Worm (Caenorhabditis elegans) whole organism, L1 larva: ENCODE results near the gene Y110A2AL.10.

Source experiments
- C16A3.4 ChIP-seq: fragments of 150-350 bp; optimal IDR thresholded peaks from 2 replicates; lab custom pipeline; 2014; ENCODE audit warnings: missing biosample characterization, missing genetic modification characterization
- C34B4.2 ChIP-seq: sonication (generic microtip); optimal IDR thresholded peaks from 2 replicates; lab custom pipeline; 2017; ENCODE audit warnings: mild to moderate bottlenecking, missing genetic modification characterization, missing compliant biosample characterization
- F16B12.6 ChIP-seq: fragments of 150-350 bp; optimal IDR thresholded peaks from 2 replicates; lab custom pipeline; 2014; ENCODE audit warnings: missing biosample characterization, missing genetic modification characterization
- Y116A8C.19 ChIP-seq: sonication (generic microtip); optimal IDR thresholded peaks from 2 replicates; lab custom pipeline; 2016; ENCODE audit warnings: missing compliant biosample characterization, missing genetic modification characterization, borderline replicate concordance
- alr-1 ChIP-seq: fragments of 200-800 bp; sonication (Bioruptor generic); optimal IDR thresholded peaks from 2 replicates; lab custom pipeline; 2018; ENCODE audit warnings: borderline replicate concordance, mild to moderate bottlenecking, missing genetic modification characterization, missing compliant biosample characterization
- ceh-63 ChIP-seq: fragments of 200-800 bp; sonication (Bioruptor generic); optimal IDR thresholded peaks from 2 replicates; lab custom pipeline; 2018; ENCODE audit warnings: mild to moderate bottlenecking, missing genetic modification characterization, missing compliant biosample characterization
- ceh-8 ChIP-seq: fragments of 200-800 bp; sonication (Bioruptor generic); optimal IDR thresholded peaks from 2 replicates; lab custom pipeline; 2018; ENCODE audit warnings: mild to moderate bottlenecking, missing genetic modification characterization, moderate library complexity, missing compliant biosample characterization
- ceh-82 ChIP-seq, 3 experiments: fragments of 150-350 bp in 1 of 3; sonication (generic microtip) in 2 of 3; optimal IDR thresholded peaks; 2 replicates each; lab custom pipeline; 2014 to 2017; ENCODE audit warnings: missing biosample characterization in 3 of 3, missing genetic modification characterization in 3 of 3
- ceh-88 ChIP-seq: fragments of 200-800 bp; sonication (Bioruptor generic); IDR thresholded peaks from 2 replicates; pipeline ENCODE4 v1.3.6; 2022; ENCODE audit warnings: missing genetic modification characterization, missing compliant biosample characterization
- ceh-90 ChIP-seq: sonication (generic microtip); optimal IDR thresholded peaks from 2 replicates; lab custom pipeline; 2016; ENCODE audit warnings: missing genetic modification characterization, missing compliant biosample characterization
- ces-1 ChIP-seq: fragments of 150-350 bp; optimal IDR thresholded peaks from 2 replicates; lab custom pipeline; 2014; ENCODE audit warnings: missing biosample characterization, missing genetic modification reagents, missing genetic modification characterization
- dpl-1 ChIP-seq, 3 experiments: fragments of 150-350 bp in 2 of 3; sonication (generic microtip) in 1 of 3; optimal IDR thresholded peaks; 2 replicates each; lab custom pipeline; 2014 to 2017; ENCODE audit warnings: missing biosample characterization in 3 of 3, missing genetic modification characterization in 3 of 3, missing genetic modification reagents in 3 of 3
- efl-1 ChIP-seq, 4 experiments: fragments of 150-350 bp; optimal IDR thresholded peaks in 3 of 4; peaks in 1 of 4; 1 replicate in 1 of 4; 2 replicates in 3 of 4; lab custom pipeline; 2014; ENCODE audit warnings: missing biosample characterization in 2 of 4, missing genetic modification characterization in 2 of 4, missing genetic modification reagents in 2 of 4
- efl-3 ChIP-seq: fragments of 200-800 bp; sonication (Bioruptor generic); optimal IDR thresholded peaks from 2 replicates; lab custom pipeline; 2018; ENCODE audit warnings: mild to moderate bottlenecking, missing genetic modification characterization, missing compliant biosample characterization
- egl-27 ChIP-seq, 2 experiments: fragments of 150-350 bp in 1 of 2; sonication (generic microtip); optimal IDR thresholded peaks; 3 replicates each; lab custom pipeline; 2017 to 2018; ENCODE audit warnings: missing biosample characterization in 2 of 2, missing genetic modification characterization in 2 of 2, missing genetic modification reagents in 2 of 2
- elt-2 ChIP-seq: sonication (generic microtip); optimal IDR thresholded peaks from 2 replicates; lab custom pipeline; 2016; ENCODE audit warnings: missing genetic modification characterization, mild to moderate bottlenecking, inconsistent platforms, missing compliant biosample characterization, missing genetic modification reagents
- elt-3 ChIP-seq, 6 experiments: fragments of 150-350 bp in 1 of 6; sonication (generic microtip); optimal IDR thresholded peaks; 2 replicates each; lab custom pipeline; 2017 to 2018; ENCODE audit warnings: missing biosample characterization in 6 of 6, missing genetic modification characterization in 6 of 6, inconsistent platforms in 1 of 6
- fkh-10 ChIP-seq: sonication (generic microtip); optimal IDR thresholded peaks from 2 replicates; lab custom pipeline; 2017; ENCODE audit warnings: missing biosample characterization, missing genetic modification reagents, missing genetic modification characterization
- fkh-8 ChIP-seq: sonication (generic microtip); optimal IDR thresholded peaks from 2 replicates; lab custom pipeline; 2016; ENCODE audit warnings: mild to moderate bottlenecking, missing genetic modification characterization, missing compliant biosample characterization
- hlh-17 ChIP-seq: fragments of 200-800 bp; sonication (Bioruptor generic); optimal IDR thresholded peaks from 2 replicates; lab custom pipeline; 2018; ENCODE audit warnings: missing genetic modification characterization, mild to moderate bottlenecking, missing compliant biosample characterization, moderate library complexity, borderline replicate concordance
- hlh-4 ChIP-seq: sonication (generic microtip); optimal IDR thresholded peaks from 2 replicates; lab custom pipeline; 2016; ENCODE audit warnings: mild to moderate bottlenecking, missing genetic modification characterization, missing compliant biosample characterization
- hpl-2 ChIP-seq: fragments of 150-350 bp; optimal IDR thresholded peaks from 2 replicates; lab custom pipeline; 2014; ENCODE audit warnings: missing biosample characterization, missing genetic modification reagents, missing genetic modification characterization
- lin-13 ChIP-seq: fragments of 150-350 bp; optimal IDR thresholded peaks from 2 replicates; lab custom pipeline; 2014; ENCODE audit warnings: missing biosample characterization, missing genetic modification reagents, missing genetic modification characterization
- lin-14 ChIP-seq: fragments of 200-800 bp; sonication (Bioruptor generic); optimal IDR thresholded peaks from 2 replicates; lab custom pipeline; 2018; ENCODE audit warnings: mild to moderate bottlenecking, missing genetic modification characterization, moderate library complexity, missing compliant biosample characterization
- lin-15B ChIP-seq: fragments of 150-350 bp; sonication (generic microtip); optimal IDR thresholded peaks from 3 replicates; lab custom pipeline; 2014; ENCODE audit warnings: missing biosample characterization, missing genetic modification characterization
- lir-3 ChIP-seq: sonication (generic microtip); optimal IDR thresholded peaks from 2 replicates; lab custom pipeline; 2016; ENCODE audit warnings: mild to moderate bottlenecking, missing genetic modification characterization, moderate library complexity, missing compliant biosample characterization; ENCODE audit not compliant: poor library complexity
- lsy-2 ChIP-seq, 2 experiments: fragments of 150-350 bp; optimal IDR thresholded peaks; 2 replicates each; lab custom pipeline; 2014; ENCODE audit warnings: missing biosample characterization in 2 of 2, missing genetic modification characterization in 2 of 2
- mef-2 ChIP-seq: fragments of 150-350 bp; optimal IDR thresholded peaks from 2 replicates; lab custom pipeline; 2014; ENCODE audit warnings: missing biosample characterization, missing genetic modification characterization
- nhr-19 ChIP-seq: fragments of 200-800 bp; sonication (Bioruptor generic); conservative IDR thresholded peaks from 2 replicates; pipeline ENCODE4 v1.3.6; 2022; ENCODE audit warnings: missing genetic modification characterization, missing compliant biosample characterization
- nhr-28 ChIP-seq: fragments of 150-350 bp; optimal IDR thresholded peaks from 2 replicates; lab custom pipeline; 2014; ENCODE audit warnings: missing biosample characterization, missing genetic modification characterization
- nhr-71 ChIP-seq: sonication (generic microtip); optimal IDR thresholded peaks from 2 replicates; lab custom pipeline; 2016; ENCODE audit warnings: mild to moderate bottlenecking, missing genetic modification characterization, moderate library complexity, missing compliant biosample characterization
- nhr-76 ChIP-seq: sonication (generic microtip); optimal IDR thresholded peaks from 2 replicates; lab custom pipeline; 2017; ENCODE audit warnings: missing biosample characterization, missing genetic modification characterization
- nhr-85 ChIP-seq: sonication (generic microtip); peaks from one replicate; lab custom pipeline; 2016; ENCODE audit warnings: missing genetic modification characterization, inconsistent platforms, missing compliant biosample characterization
- pag-3 ChIP-seq: sonication (generic microtip); optimal IDR thresholded peaks from 2 replicates; lab custom pipeline; 2017; ENCODE audit warnings: missing genetic modification characterization, mild to moderate bottlenecking, missing compliant biosample characterization, antibody characterized with exemption, borderline replicate concordance; ENCODE audit not compliant: insufficient read depth
- skn-1 ChIP-seq: fragments of 150-350 bp; optimal IDR thresholded peaks from 2 replicates; lab custom pipeline; 2014; ENCODE audit warnings: missing biosample characterization, missing genetic modification characterization
- snu-23 ChIP-seq: sonication (generic microtip); optimal IDR thresholded peaks from 2 replicates; lab custom pipeline; 2016; ENCODE audit warnings: missing genetic modification characterization, missing compliant biosample characterization
- sptf-1 ChIP-seq: fragments of 150-350 bp; optimal IDR thresholded peaks from 2 replicates; lab custom pipeline; 2014; ENCODE audit warnings: missing biosample characterization, missing genetic modification characterization
- sup-37 ChIP-seq: fragments of 200-800 bp; sonication (Bioruptor generic); optimal IDR thresholded peaks from 2 replicates; lab custom pipeline; 2018; ENCODE audit warnings: mild to moderate bottlenecking, missing genetic modification characterization, missing compliant biosample characterization
- unc-130 ChIP-seq: fragments of 150-350 bp; optimal IDR thresholded peaks from 2 replicates; lab custom pipeline; 2017; ENCODE audit warnings: missing biosample characterization, missing genetic modification characterization, inconsistent platforms
- unc-30 ChIP-seq: sonication (generic microtip); optimal IDR thresholded peaks from 2 replicates; lab custom pipeline; 2017; ENCODE audit warnings: missing biosample characterization, missing genetic modification characterization
- xbp-1 ChIP-seq: sonication (generic microtip); optimal IDR thresholded peaks from 2 replicates; lab custom pipeline; 2016; ENCODE audit warnings: missing genetic modification characterization, missing compliant biosample characterization
- ztf-4 ChIP-seq: fragments of 150-350 bp; optimal IDR thresholded peaks from 2 replicates; lab custom pipeline; 2014; ENCODE audit warnings: missing biosample characterization, missing genetic modification characterization

The Y110A2AL.10 gene

DNA sequence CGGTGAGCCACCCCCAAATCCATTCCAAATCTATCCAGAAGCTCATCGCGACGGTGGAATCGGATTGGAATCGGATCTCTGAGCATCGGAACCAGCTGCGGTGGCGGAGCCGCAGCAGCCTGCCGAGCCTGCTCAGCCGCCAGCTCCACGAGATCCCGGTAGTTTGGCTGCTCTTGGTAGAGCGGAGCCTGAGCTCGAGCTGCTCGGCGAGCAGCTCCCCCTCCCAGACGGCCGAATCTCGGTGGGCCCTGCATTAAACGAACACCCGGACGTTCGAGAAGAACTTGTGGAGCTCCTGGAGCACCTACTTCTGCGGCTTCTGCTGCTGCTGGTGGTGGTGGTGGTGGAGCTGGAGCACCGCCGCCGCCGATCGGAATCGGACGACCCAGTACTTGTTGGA is 32.0 kb upstream of the Y110A2AL.10 start:
- peak; percentile 81 for TF ChIP-seq ceh-8
- TF ChIP-seq nhr-71 (tag; lab: Kevin White, UChicago): no peak
- no peak for TF ChIP-seq skn-1
- TF ChIP-seq ceh-88 (GFP tag; lab: Robert Waterston, UW): no peak

DNA sequence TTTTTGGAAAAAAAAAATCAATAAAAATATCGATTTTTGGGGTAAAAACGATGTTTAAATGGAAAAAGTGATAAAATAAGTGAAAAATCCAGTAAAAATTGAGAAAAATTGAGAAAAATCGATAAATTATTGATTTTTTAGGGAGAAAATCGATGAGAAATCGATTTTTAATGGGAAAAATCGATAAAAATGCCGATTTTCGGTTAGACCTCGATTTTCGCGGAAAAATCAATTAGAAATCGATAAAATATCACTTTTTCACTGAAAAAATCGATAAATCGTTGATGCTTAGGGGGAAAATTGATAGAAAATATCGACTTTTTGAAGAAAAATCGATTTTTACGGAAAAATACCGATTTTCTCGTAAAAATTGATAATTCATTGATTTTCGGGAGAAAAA is 29.4 kb upstream of the Y110A2AL.10 start:
- TF ChIP-seq lin-13: no peak
- TF ChIP-seq unc-130 (tag; lab: Kevin White, UChicago): no peak
- no peak for TF ChIP-seq xbp-1
- no peak for TF ChIP-seq lsy-2 (tag; optimal IDR thresholded peaks at IDR 0.05; lab: Kevin White, UChicago)
- TF ChIP-seq nhr-28 (tag; lab: Kevin White, UChicago): no peak
- TF ChIP-seq fkh-8: no peak
- TF ChIP-seq nhr-85 (tag; lab: Kevin White, UChicago): no peak
- TF ChIP-seq C34B4.2 (tag; lab: Kevin White, UChicago): no peak
- TF ChIP-seq sup-37 (GFP tag; lab: Kevin White, UChicago): no peak
- no peak for TF ChIP-seq elt-2 (tag; lab: Kevin White, UChicago)
- TF ChIP-seq ceh-82 (tag; optimal IDR thresholded peaks at IDR 0.05; lab: Kevin White, UChicago): no peak
- TF ChIP-seq hpl-2: no peak

DNA sequence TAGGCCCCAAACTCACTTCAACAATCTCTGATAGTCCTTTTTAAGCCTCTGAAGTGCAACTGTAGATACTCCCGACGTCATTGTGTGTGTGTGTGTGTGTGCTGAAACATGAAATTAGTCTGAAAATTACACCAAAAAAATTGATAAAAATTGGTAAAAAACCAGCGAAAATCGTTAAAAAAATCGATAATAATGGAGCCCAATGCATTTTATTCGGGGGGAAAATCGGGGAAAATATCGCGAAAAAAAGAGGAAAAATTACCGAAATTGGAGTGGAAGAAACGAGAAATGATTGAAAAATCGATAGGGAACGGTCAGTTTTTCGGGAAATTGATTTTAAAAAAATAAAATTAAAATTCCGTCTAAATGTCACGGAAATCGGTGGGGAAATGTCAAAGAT is 28.5 kb upstream of the Y110A2AL.10 start, which contains the start of gene ubc-26:
TSS of gene ubc-26 (minus strand) at position 101 of the 400 bp plus-strand sequence.
- no peak for TF ChIP-seq nhr-76 (tag; lab: Kevin White, UChicago)
- no peak for TF ChIP-seq C16A3.4 (tag; lab: Kevin White, UChicago)
- TF ChIP-seq lin-15B (tag; lab: Kevin White, UChicago): no peak
- no peak for TF ChIP-seq ceh-63
- TF ChIP-seq lsy-2 (tag; optimal IDR thresholded peaks at IDR 0.05; lab: Kevin White, UChicago): no peak

DNA sequence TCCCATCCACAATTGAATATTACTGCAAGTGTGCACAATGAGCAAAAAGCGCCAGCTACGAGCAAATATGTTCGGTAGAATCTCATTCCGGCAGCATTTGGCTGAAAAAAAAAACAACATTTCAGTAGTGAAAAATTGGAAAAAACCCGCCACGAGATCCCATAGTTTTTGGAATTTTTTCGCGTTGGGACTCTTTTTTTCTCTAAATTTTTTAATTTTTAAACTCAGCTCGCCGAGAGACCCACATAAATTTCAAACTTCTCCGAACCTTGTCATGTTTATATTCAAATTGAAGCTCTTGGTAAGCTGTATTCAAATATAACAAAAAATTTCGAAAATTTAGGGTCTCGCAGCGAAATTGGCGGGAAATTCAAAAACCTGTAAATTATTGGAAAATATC is 22.6 kb upstream of the Y110A2AL.10 start, which contains the start of gene sqv-2:
TSS of gene sqv-2 (minus strand) at position 101 of the 400 bp plus-strand sequence.
- TF ChIP-seq efl-1 (optimal IDR thresholded peaks at IDR 0.05; lab: Kevin White, UChicago) (no peak), efl-1 (GFP tag; optimal IDR thresholded peaks at IDR 0.05 in 1 of 2; lab: Kevin White, UChicago) (peak in 1 of 2 experiments; percentile 57), ztf-4 (tag; lab: Kevin White, UChicago) (no peak), hlh-4 (no peak)

DNA sequence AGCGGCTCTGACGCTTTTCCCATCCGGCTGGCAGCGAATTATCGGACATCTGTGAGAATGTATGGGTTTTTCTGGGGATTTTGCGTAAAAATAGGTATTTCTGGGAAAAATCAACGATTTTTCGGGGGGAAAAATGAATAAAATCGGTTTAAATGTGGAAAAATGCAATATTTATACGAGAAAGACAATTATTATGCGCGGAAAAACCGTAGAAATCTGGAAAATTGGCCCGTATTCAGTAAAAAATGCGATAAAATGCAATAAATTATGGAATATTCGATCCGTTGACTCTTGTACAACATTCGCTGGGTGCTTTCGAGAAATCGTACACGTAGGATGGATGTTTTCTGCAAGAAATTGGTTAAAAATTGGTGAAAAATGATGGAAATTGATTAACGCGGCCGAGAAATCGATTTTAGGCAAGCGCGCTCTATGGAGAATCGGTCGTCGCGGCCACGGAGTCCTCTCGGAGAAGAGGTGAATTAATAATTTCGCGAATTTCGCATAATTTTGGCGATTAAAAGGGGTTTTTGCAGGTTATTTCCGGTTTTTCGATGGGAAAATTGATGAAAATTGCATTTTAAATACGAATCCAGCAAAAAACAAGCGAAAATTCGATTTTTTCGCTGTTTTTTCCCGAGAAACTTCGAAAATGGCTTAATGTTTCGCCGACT is 17.4 kb upstream of the Y110A2AL.10 start, which contains the start of gene pinn-1:
TSS of gene pinn-1 (minus strand) at position 51 of the 674 bp plus-strand sequence.
- TF ChIP-seq unc-30 (tag; lab: Kevin White, UChicago) (no peak), elt-3 (tag; optimal IDR thresholded peaks at IDR 0.05; lab: Kevin White, UChicago) (peak in 2 of 6 experiments; percentile 74 to 76), ceh-82 (tag; optimal IDR thresholded peaks at IDR 0.05; lab: Kevin White, UChicago) (peak; percentile 95 to 98 (median 95)), xbp-1 (peak; percentile 92), F16B12.6 (peak; percentile 61), lir-3 (tag; lab: Kevin White, UChicago) (peak; percentile 97), pag-3 (tag; lab: Kevin White, UChicago) (no peak), efl-3 (GFP tag; lab: Kevin White, UChicago) (peak; percentile 89), hpl-2 (peak; percentile 56), ceh-90 (tag; lab: Kevin White, UChicago) (peak; percentile 97), egl-27 (tag; optimal IDR thresholded peaks at IDR 0.05; lab: Kevin White, UChicago) (no peak), snu-23 (GFP tag; lab: Kevin White, UChicago) (peak; percentile 94), sptf-1 (tag; lab: Kevin White, UChicago) (no peak), dpl-1 (GFP tag; optimal IDR thresholded peaks at IDR 0.05; lab: Kevin White, UChicago) (peak; percentile 78 to 84 (median 83)), sup-37 (GFP tag; lab: Kevin White, UChicago) (peak; percentile 83), C34B4.2 (tag; lab: Kevin White, UChicago) (peak; percentile 74), hlh-17 (GFP tag; lab: Kevin White, UChicago) (peak; percentile 96), mef-2 (tag; lab: Kevin White, UChicago) (peak; percentile 53), nhr-19 (peak; percentile 92), ces-1 (GFP tag; lab: Kevin White, UChicago) (no peak), lin-14 (GFP tag; lab: Kevin White, UChicago) (peak; percentile 92), Y116A8C.19 (tag; lab: Kevin White, UChicago) (peak; percentile 88), fkh-10 (GFP tag; lab: Kevin White, UChicago) (peak; percentile 75), alr-1 (no peak), nhr-85 (tag; lab: Kevin White, UChicago) (peak; percentile 97)
